Worm (Caenorhabditis elegans): ENCODE results near the gene ncx-6.

The ncx-6 gene

ce11 chrIII:9713862-9714261, at the start of gene ncx-6:
ncx-6 (minus strand) TSS chrIII:9713949.
- no peak for TF ChIP-seq tbx-37 (GFP tag; conservative IDR thresholded peaks at IDR 0.05)
- TF ChIP-seq ama-1 (optimal IDR thresholded peaks at IDR 0.05), result no peak
- no peak for TF ChIP-seq flt-1 (GFP tag; IDR thresholded peaks at IDR 0.05)
- TF ChIP-seq F13C5.2 (tag; optimal IDR thresholded peaks at IDR 0.05), result no peak
- no peak for TF ChIP-seq hmg-4 (GFP tag; optimal IDR thresholded peaks at IDR 0.05)
- TF ChIP-seq hmbx-1 (tag; optimal IDR thresholded peaks at IDR 0.05), result no peak
- no peak for TF ChIP-seq sea-1 (GFP tag; conservative IDR thresholded peaks at IDR 0.05)

DNA sequence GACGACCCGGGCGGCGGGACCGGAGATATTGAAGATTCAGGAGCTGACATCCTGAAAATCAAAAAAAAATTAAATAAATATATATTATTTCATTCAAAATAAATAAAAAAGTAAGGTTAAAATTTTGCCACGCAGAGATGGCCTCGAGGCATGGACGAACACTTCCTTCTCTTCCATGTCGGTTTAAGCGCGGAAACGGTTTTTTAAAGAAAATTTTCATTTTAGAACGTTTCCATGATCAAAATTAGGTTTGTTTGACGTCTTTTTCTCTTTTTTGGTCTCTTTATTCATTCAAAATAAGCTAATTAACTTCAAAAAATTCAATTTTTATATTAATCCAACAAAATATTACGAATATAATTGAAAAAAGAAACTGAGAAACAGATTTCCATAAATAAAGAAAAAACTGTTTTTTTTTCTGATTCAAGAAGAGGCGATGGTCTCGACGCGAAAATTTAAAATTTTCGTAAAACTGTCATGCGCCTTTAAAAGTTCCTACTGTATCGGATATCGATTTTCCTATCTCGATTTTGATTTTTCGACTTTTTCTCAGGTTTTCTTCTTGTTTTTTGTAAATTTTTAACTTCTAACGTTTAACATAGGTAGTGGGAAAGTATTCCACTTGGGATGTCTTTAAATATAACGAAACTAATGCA, 48.5 kb upstream of the ncx-6 start, which contains the start of gene gcc-2:
Gene gcc-2, minus strand, starts transcription at position 51 of the 656 bp plus-strand sequence.
- TF ChIP-seq tbx-11 (GFP tag; IDR thresholded peaks at IDR 0.05) (no peak), hmg-4 (GFP tag; optimal IDR thresholded peaks at IDR 0.05) (no peak), tra-4 (tag; optimal IDR thresholded peaks at IDR 0.05) (no peak), tbx-37 (GFP tag; conservative IDR thresholded peaks at IDR 0.05) (no peak), ets-7 (tag; optimal IDR thresholded peaks at IDR 0.05) (no peak), ceh-13 (GFP tag; optimal IDR thresholded peaks at IDR 0.05) (no peak), sea-1 (GFP tag; conservative IDR thresholded peaks at IDR 0.05) (no peak), scrt-1 (GFP tag; IDR thresholded peaks at IDR 0.05) (no peak)

- TF ChIP-seq ets-7 (tag; optimal IDR thresholded peaks at IDR 0.05), result no peak
- no peak for TF ChIP-seq ama-1 (optimal IDR thresholded peaks at IDR 0.05)
- TF ChIP-seq pes-1 (GFP tag; IDR thresholded peaks at IDR 0.05), result no peak
- no peak for TF ChIP-seq sea-1 (GFP tag; conservative IDR thresholded peaks at IDR 0.05)
- no peak for TF ChIP-seq ceh-36 (tag; optimal IDR thresholded peaks at IDR 0.05)
- TF ChIP-seq tbx-37 (GFP tag; conservative IDR thresholded peaks at IDR 0.05), result no peak
- TF ChIP-seq hnd-1 (tag; optimal IDR thresholded peaks at IDR 0.05), result no peak
- TF ChIP-seq F13C5.2 (tag; optimal IDR thresholded peaks at IDR 0.05), result no peak
- no peak for TF ChIP-seq hmbx-1 (tag; optimal IDR thresholded peaks at IDR 0.05)
- no peak for TF ChIP-seq flt-1 (GFP tag; IDR thresholded peaks at IDR 0.05)
- no peak for TF ChIP-seq tra-4 (tag; optimal IDR thresholded peaks at IDR 0.05)
- no peak for TF ChIP-seq aly-1 (tag; optimal IDR thresholded peaks at IDR 0.05)
Observed at ce11 chrIII:9760184-9760583, 46.4 kb upstream of the ncx-6 start.

- TF ChIP-seq flt-1 (GFP tag; IDR thresholded peaks at IDR 0.05) (no peak), ceh-36 (tag; optimal IDR thresholded peaks at IDR 0.05) (no peak), ama-1 (optimal IDR thresholded peaks at IDR 0.05) (no peak), F13C5.2 (tag; optimal IDR thresholded peaks at IDR 0.05) (no peak), ceh-13 (GFP tag; optimal IDR thresholded peaks at IDR 0.05) (no peak), hmbx-1 (tag; optimal IDR thresholded peaks at IDR 0.05) (no peak), pes-1 (GFP tag; IDR thresholded peaks at IDR 0.05) (no peak), sea-1 (GFP tag; conservative IDR thresholded peaks at IDR 0.05) (no peak), scrt-1 (GFP tag; IDR thresholded peaks at IDR 0.05) (no peak), B0310.2 (tag; optimal IDR thresholded peaks at IDR 0.05) (no peak), hmg-4 (GFP tag; optimal IDR thresholded peaks at IDR 0.05) (no peak), hnd-1 (tag; optimal IDR thresholded peaks at IDR 0.05) (no peak), ets-7 (tag; optimal IDR thresholded peaks at IDR 0.05) (no peak), tbx-37 (GFP tag; conservative IDR thresholded peaks at IDR 0.05) (no peak), tra-4 (tag; optimal IDR thresholded peaks at IDR 0.05) (no peak), tbx-11 (GFP tag; IDR thresholded peaks at IDR 0.05) (no peak), aly-1 (tag; optimal IDR thresholded peaks at IDR 0.05) (no peak)
Observed at ce11 chrIII:9758848-9759247, 45.1 kb upstream of the ncx-6 start, which contains the start of gene rmd-1. rmd-1 (plus strand) TSS chrIII:9759094.

DNA sequence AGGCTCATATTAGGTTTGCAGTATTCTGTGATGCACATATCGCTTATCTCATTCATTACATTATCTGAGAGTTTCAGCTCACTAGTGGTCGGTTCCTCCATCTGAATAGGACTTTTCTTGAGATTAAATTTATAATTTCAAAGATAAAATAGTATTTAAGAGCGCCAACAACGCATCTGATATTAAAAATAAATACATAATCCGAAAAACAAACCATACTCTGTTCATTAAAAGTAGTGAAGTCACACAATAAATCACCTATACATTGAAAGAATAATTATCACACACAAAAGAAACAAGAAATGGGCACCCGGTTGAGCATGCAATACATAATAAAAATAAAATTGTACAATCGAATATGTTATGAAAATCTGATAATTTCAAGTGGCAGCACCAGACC, 43.7 kb upstream of the ncx-6 start, which contains the start of gene vps-53:
Gene vps-53, minus strand, starts transcription at position 101 of the 400 bp plus-strand sequence.
- TF ChIP-seq aly-1 (tag; optimal IDR thresholded peaks at IDR 0.05) (no peak), F13C5.2 (tag; optimal IDR thresholded peaks at IDR 0.05) (no peak), ets-7 (tag; optimal IDR thresholded peaks at IDR 0.05) (no peak)

DNA sequence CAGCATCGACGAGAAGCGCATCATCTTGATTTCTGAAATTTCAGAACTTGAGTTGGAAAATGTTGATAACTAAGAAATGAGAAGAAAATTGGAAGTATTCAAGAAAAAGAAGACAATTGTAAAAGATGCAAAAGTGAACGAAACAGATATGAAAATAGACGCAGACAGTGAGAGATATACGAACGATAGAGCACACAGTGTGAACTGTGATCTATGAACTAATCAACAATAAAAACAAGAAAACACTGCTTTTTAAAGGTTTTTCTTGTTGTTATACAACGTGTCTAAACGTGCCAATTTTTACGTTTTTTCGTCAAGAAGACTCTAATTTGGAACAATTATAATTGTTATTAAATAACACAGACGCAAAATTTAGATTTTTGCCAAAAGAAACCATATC, 39.1 kb upstream of the ncx-6 start, which contains the start of gene ech-6:
Gene ech-6, minus strand, starts transcription at position 32 of the 400 bp plus-strand sequence.
- TF ChIP-seq pes-1 (GFP tag; IDR thresholded peaks at IDR 0.05) (no peak), tbx-11 (GFP tag; IDR thresholded peaks at IDR 0.05) (no peak), F13C5.2 (tag; optimal IDR thresholded peaks at IDR 0.05) (no peak), ama-1 (optimal IDR thresholded peaks at IDR 0.05) (no peak), aly-1 (tag; optimal IDR thresholded peaks at IDR 0.05) (no peak), sea-1 (GFP tag; conservative IDR thresholded peaks at IDR 0.05) (no peak), hmbx-1 (tag; optimal IDR thresholded peaks at IDR 0.05) (no peak), ceh-13 (GFP tag; optimal IDR thresholded peaks at IDR 0.05) (no peak)

ce11 chrIII:9751074-9751473, 37.3 kb upstream of the ncx-6 start, which contains the start of gene T05G5.5:
T05G5.5 (minus strand) TSS chrIII:9751432.
- TF ChIP-seq B0310.2 (tag; optimal IDR thresholded peaks at IDR 0.05), result no peak
- no peak for TF ChIP-seq pes-1 (GFP tag; IDR thresholded peaks at IDR 0.05)
- TF ChIP-seq ets-7 (tag; optimal IDR thresholded peaks at IDR 0.05), result no peak
- no peak for TF ChIP-seq hnd-1 (tag; optimal IDR thresholded peaks at IDR 0.05)
- no peak for TF ChIP-seq hmg-4 (GFP tag; optimal IDR thresholded peaks at IDR 0.05)
- no peak for TF ChIP-seq sea-1 (GFP tag; conservative IDR thresholded peaks at IDR 0.05)
- TF ChIP-seq scrt-1 (GFP tag; IDR thresholded peaks at IDR 0.05), result no peak
- no peak for TF ChIP-seq tbx-37 (GFP tag; conservative IDR thresholded peaks at IDR 0.05)

ce11 chrIII:9748694-9749093, 34.9 kb upstream of the ncx-6 start, which contains the start of gene T05G5.4:
T05G5.4 (plus strand) TSS chrIII:9748934.
- no peak for TF ChIP-seq F13C5.2 (tag; optimal IDR thresholded peaks at IDR 0.05)
- TF ChIP-seq flt-1 (GFP tag; IDR thresholded peaks at IDR 0.05), result no peak
- TF ChIP-seq tbx-37 (GFP tag; conservative IDR thresholded peaks at IDR 0.05), result no peak
